Worm (Caenorhabditis elegans) whole organism, mixed stage, embryonic: ENCODE results near the gene F31F7.2.

ENCODE experiments used
- M03D4.4 ChIP-seq: sonication (generic microtip); optimal IDR thresholded peaks from 2 replicates; lab custom pipeline; 2017; ENCODE audit warnings: mild to moderate bottlenecking, missing genetic modification characterization, missing compliant biosample characterization
- bed-3 ChIP-seq: fragments of 200-800 bp; sonication (Bioruptor generic); optimal IDR thresholded peaks from 3 replicates; lab custom pipeline; 2018; ENCODE audit warnings: mild to moderate bottlenecking, missing genetic modification characterization, moderate library complexity, missing compliant biosample characterization
- blmp-1 ChIP-seq: fragments of 150-350 bp; optimal IDR thresholded peaks from 2 replicates; lab custom pipeline; 2014; ENCODE audit warnings: missing biosample characterization, missing genetic modification characterization
- ceh-39 ChIP-seq: fragments of 150-350 bp; optimal IDR thresholded peaks from 2 replicates; lab custom pipeline; 2014; ENCODE audit warnings: missing biosample characterization, missing genetic modification characterization
- ceh-43 ChIP-seq: fragments of 200-800 bp; sonication (Bioruptor generic); optimal IDR thresholded peaks from 2 replicates; lab custom pipeline; 2018; ENCODE audit warnings: mild to moderate bottlenecking, missing genetic modification characterization, moderate library complexity, missing compliant biosample characterization
- ceh-83 ChIP-seq: fragments of 200-800 bp; sonication (Bioruptor generic); optimal IDR thresholded peaks from 2 replicates; lab custom pipeline; 2018; ENCODE audit warnings: mild to moderate bottlenecking, missing genetic modification characterization, missing compliant biosample characterization
- ces-1 ChIP-seq: fragments of 150-350 bp; optimal IDR thresholded peaks from 2 replicates; lab custom pipeline; 2014; ENCODE audit warnings: missing biosample characterization, missing genetic modification reagents, missing genetic modification characterization
- cnd-1 ChIP-seq: fragments of 200-800 bp; sonication (Bioruptor generic); optimal IDR thresholded peaks from 2 replicates; lab custom pipeline; 2018; ENCODE audit warnings: mild to moderate bottlenecking, missing genetic modification characterization, missing compliant biosample characterization
- drap-1 ChIP-seq: fragments of 200-800 bp; sonication (Bioruptor generic); optimal IDR thresholded peaks from 3 replicates; lab custom pipeline; 2018; ENCODE audit warnings: mild to moderate bottlenecking, missing genetic modification characterization, missing compliant biosample characterization
- elt-1 ChIP-seq: sonication (generic microtip); optimal IDR thresholded peaks from 2 replicates; lab custom pipeline; 2017; ENCODE audit warnings: missing genetic modification characterization, mild to moderate bottlenecking, missing compliant biosample characterization, antibody characterized with exemption, moderate library complexity, borderline replicate concordance; ENCODE audit not compliant: insufficient read depth
- elt-3 ChIP-seq: fragments of 150-350 bp; optimal IDR thresholded peaks from 2 replicates; lab custom pipeline; 2014; ENCODE audit warnings: missing biosample characterization, missing genetic modification characterization
- flh-1 ChIP-seq: fragments of 200-800 bp; sonication (Bioruptor generic); optimal IDR thresholded peaks from 2 replicates; lab custom pipeline; 2018; ENCODE audit warnings: mild to moderate bottlenecking, missing genetic modification characterization, moderate library complexity, missing compliant biosample characterization
- ham-2 ChIP-seq: fragments of 200-800 bp; sonication (Bioruptor generic); optimal IDR thresholded peaks from 2 replicates; lab custom pipeline; 2018; ENCODE audit warnings: mild to moderate bottlenecking, missing genetic modification characterization, missing compliant biosample characterization
- hlh-1 ChIP-seq: fragments of 150-350 bp; optimal IDR thresholded peaks from 2 replicates; lab custom pipeline; 2014; ENCODE audit warnings: missing biosample characterization, missing genetic modification reagents, missing genetic modification characterization
- lin-13 ChIP-seq: fragments of 150-350 bp; optimal IDR thresholded peaks from 2 replicates; lab custom pipeline; 2014; ENCODE audit warnings: missing biosample characterization, missing genetic modification characterization
- lin-32 ChIP-seq: fragments of 200-800 bp; sonication (Bioruptor generic); optimal IDR thresholded peaks from 2 replicates; lab custom pipeline; 2018; ENCODE audit warnings: mild to moderate bottlenecking, missing genetic modification characterization, missing compliant biosample characterization
- lsy-2 ChIP-seq: fragments of 150-350 bp; optimal IDR thresholded peaks from 2 replicates; lab custom pipeline; 2014; ENCODE audit warnings: missing biosample characterization, missing genetic modification characterization
- mab-5 ChIP-seq: fragments of 150-350 bp; optimal IDR thresholded peaks from 2 replicates; lab custom pipeline; 2014; ENCODE audit warnings: missing biosample characterization, missing genetic modification characterization
- mep-1 ChIP-seq: fragments of 150-350 bp; optimal IDR thresholded peaks from 2 replicates; lab custom pipeline; 2017; ENCODE audit warnings: missing biosample characterization, missing genetic modification reagents, missing genetic modification characterization, inconsistent platforms
- mls-2 ChIP-seq: sonication (generic microtip); optimal IDR thresholded peaks from 2 replicates; lab custom pipeline; 2016; ENCODE audit warnings: mild to moderate bottlenecking, missing genetic modification characterization, moderate library complexity, missing compliant biosample characterization
- nhr-12 ChIP-seq: fragments of 150-350 bp; optimal IDR thresholded peaks from 2 replicates; lab custom pipeline; 2014; ENCODE audit warnings: missing biosample characterization, missing genetic modification characterization
- nhr-2 ChIP-seq: fragments of 150-350 bp; optimal IDR thresholded peaks from 2 replicates; lab custom pipeline; 2014; ENCODE audit warnings: missing biosample characterization, missing genetic modification characterization
- nhr-237 ChIP-seq: fragments of 150-350 bp; optimal IDR thresholded peaks from 2 replicates; lab custom pipeline; 2014; ENCODE audit warnings: missing biosample characterization, missing genetic modification characterization
- nhr-28 ChIP-seq: fragments of 150-350 bp; optimal IDR thresholded peaks from 2 replicates; lab custom pipeline; 2014; ENCODE audit warnings: missing biosample characterization, missing genetic modification characterization
- nhr-76 ChIP-seq: sonication (generic microtip); optimal IDR thresholded peaks from 2 replicates; lab custom pipeline; 2017; ENCODE audit warnings: missing biosample characterization, missing genetic modification characterization
- pha-4 ChIP-seq: fragments of 150-350 bp; optimal IDR thresholded peaks from 2 replicates; lab custom pipeline; 2018; ENCODE audit warnings: missing biosample characterization, missing genetic modification reagents, missing genetic modification characterization
- sem-2 ChIP-seq: fragments of 200-800 bp; sonication (Bioruptor generic); optimal IDR thresholded peaks from 2 replicates; lab custom pipeline; 2018; ENCODE audit warnings: mild to moderate bottlenecking, missing genetic modification characterization, missing compliant biosample characterization
- snpc-4 ChIP-seq: fragments of 150-350 bp; optimal IDR thresholded peaks from 2 replicates; lab custom pipeline; 2014; ENCODE audit warnings: missing biosample characterization, missing genetic modification characterization
- sptf-1 ChIP-seq: sonication (generic microtip); optimal IDR thresholded peaks from 2 replicates; lab custom pipeline; 2017; ENCODE audit warnings: mild to moderate bottlenecking, missing genetic modification characterization, moderate library complexity, missing compliant biosample characterization
- tbx-8 ChIP-seq: fragments of 200-800 bp; sonication (Bioruptor generic); optimal IDR thresholded peaks from 2 replicates; lab custom pipeline; 2018; ENCODE audit warnings: mild to moderate bottlenecking, missing genetic modification characterization, moderate library complexity, missing compliant biosample characterization
- unc-120 ChIP-seq: sonication (generic microtip); optimal IDR thresholded peaks from 2 replicates; lab custom pipeline; 2017; ENCODE audit warnings: missing genetic modification characterization, missing compliant biosample characterization; ENCODE audit not compliant: poor library complexity, severe bottlenecking
- unc-39 ChIP-seq: fragments of 150-350 bp; optimal IDR thresholded peaks from 2 replicates; lab custom pipeline; 2014; ENCODE audit warnings: missing biosample characterization, missing genetic modification characterization
- unc-62 ChIP-seq: fragments of 150-350 bp; optimal IDR thresholded peaks from 2 replicates; lab custom pipeline; 2014; ENCODE audit warnings: missing biosample characterization, missing genetic modification reagents, missing genetic modification characterization
- zip-8 ChIP-seq: fragments of 150-350 bp; optimal IDR thresholded peaks from 2 replicates; lab custom pipeline; 2014; ENCODE audit warnings: missing biosample characterization, missing genetic modification characterization
- ztf-11 ChIP-seq: fragments of 150-350 bp; optimal IDR thresholded peaks from 2 replicates; lab custom pipeline; 2014; ENCODE audit warnings: missing biosample characterization, missing genetic modification characterization

F31F7.2 gene

ce11 chrV:6228400-6228895 is 42.2 kb upstream of the F31F7.2 start:
- TF ChIP-seq mls-2 (tag; lab: Kevin White, UChicago) (no peak), snpc-4 (no peak), nhr-2 (tag; lab: Kevin White, UChicago) (no peak), ceh-43 (GFP tag; lab: Kevin White, UChicago) (no peak), nhr-12 (tag; lab: Kevin White, UChicago) (no peak), elt-3 (tag; lab: Kevin White, UChicago) (no peak), nhr-76 (tag; lab: Kevin White, UChicago) (no peak), lin-32 (GFP tag; lab: Kevin White, UChicago) (no peak), tbx-8 (GFP tag; lab: Kevin White, UChicago) (no peak), unc-62 (peak; percentile 49), ztf-11 (tag; lab: Kevin White, UChicago) (peak; percentile 21), bed-3 (GFP tag; lab: Kevin White, UChicago) (no peak), lin-13 (peak; percentile 10), nhr-237 (tag; lab: Kevin White, UChicago) (no peak), mep-1 (tag; lab: Kevin White, UChicago) (no peak), ham-2 (GFP tag; lab: Kevin White, UChicago) (no peak), unc-120 (tag; lab: Kevin White, UChicago) (no peak), unc-39 (tag; lab: Kevin White, UChicago) (peak; percentile 84), flh-1 (GFP tag; lab: Kevin White, UChicago) (no peak), elt-1 (peak; percentile 43), cnd-1 (tag; lab: Kevin White, UChicago) (no peak), drap-1 (GFP tag; lab: Kevin White, UChicago) (no peak), ceh-83 (GFP tag; lab: Kevin White, UChicago) (peak; percentile 41), ces-1 (GFP tag; lab: Kevin White, UChicago) (peak; percentile 56), pha-4 (tag; lab: Kevin White, UChicago) (no peak), nhr-28 (tag; lab: Kevin White, UChicago) (no peak), sem-2 (GFP tag; lab: Kevin White, UChicago) (no peak), lsy-2 (tag; lab: Kevin White, UChicago) (peak; percentile 9), hlh-1 (tag; lab: Kevin White, UChicago) (no peak), zip-8 (tag; lab: Kevin White, UChicago) (peak; percentile 85), mab-5 (no peak)

ce11 chrV:6228920-6229456 is 41.7 kb upstream of the F31F7.2 start:
- TF ChIP-seq hlh-1 (tag; lab: Kevin White, UChicago) (no peak), ces-1 (GFP tag; lab: Kevin White, UChicago) (no peak), tbx-8 (GFP tag; lab: Kevin White, UChicago) (no peak), elt-1 (no peak), zip-8 (tag; lab: Kevin White, UChicago) (no peak), drap-1 (GFP tag; lab: Kevin White, UChicago) (no peak), M03D4.4 (tag; lab: Kevin White, UChicago) (no peak), flh-1 (GFP tag; lab: Kevin White, UChicago) (no peak), elt-3 (tag; lab: Kevin White, UChicago) (no peak), mep-1 (tag; lab: Kevin White, UChicago) (no peak), blmp-1 (tag; lab: Kevin White, UChicago) (no peak), nhr-2 (tag; lab: Kevin White, UChicago) (no peak), bed-3 (GFP tag; lab: Kevin White, UChicago) (no peak), lsy-2 (tag; lab: Kevin White, UChicago) (no peak), mls-2 (tag; lab: Kevin White, UChicago) (no peak), ceh-39 (tag; lab: Kevin White, UChicago) (no peak), sptf-1 (tag; lab: Kevin White, UChicago) (no peak), ztf-11 (tag; lab: Kevin White, UChicago) (no peak), mab-5 (no peak)

ce11 chrV:6229457-6229949 is 41.1 kb upstream of the F31F7.2 start:
- TF ChIP-seq elt-3 (tag; lab: Kevin White, UChicago), result peak; percentile 57
- no peak for TF ChIP-seq lin-32 (GFP tag; lab: Kevin White, UChicago)
- peak; percentile 13 for TF ChIP-seq unc-120 (tag; lab: Kevin White, UChicago)
- TF ChIP-seq ham-2 (GFP tag; lab: Kevin White, UChicago), result peak; percentile 72
- no peak for TF ChIP-seq nhr-237 (tag; lab: Kevin White, UChicago)
- peak; percentile 2 for TF ChIP-seq lsy-2 (tag; lab: Kevin White, UChicago)
- TF ChIP-seq tbx-8 (GFP tag; lab: Kevin White, UChicago), result no peak
- no peak for TF ChIP-seq mab-5
- TF ChIP-seq sem-2 (GFP tag; lab: Kevin White, UChicago), result no peak
- no peak for TF ChIP-seq nhr-2 (tag; lab: Kevin White, UChicago)
- no peak for TF ChIP-seq drap-1 (GFP tag; lab: Kevin White, UChicago)
- TF ChIP-seq pha-4 (tag; lab: Kevin White, UChicago), result no peak
- TF ChIP-seq zip-8 (tag; lab: Kevin White, UChicago), result no peak
- no peak for TF ChIP-seq unc-62
- peak; percentile 11 for TF ChIP-seq elt-1
- no peak for TF ChIP-seq M03D4.4 (tag; lab: Kevin White, UChicago)
- TF ChIP-seq unc-39 (tag; lab: Kevin White, UChicago), result no peak
